Fruit fly (Drosophila melanogaster) S2 (cell line): Measurements from ENCODE around the gene CG32679.

Experiments used
- CG8478 ChIP-seq: fragments of >200 bp; optimal IDR thresholded peaks from 2 replicates; lab custom pipeline; 2018
- CTCF ChIP-seq, 2 experiments: fragments of >200 bp; optimal IDR thresholded peaks; 2 replicates each; lab custom pipeline; 2018

DNA sequence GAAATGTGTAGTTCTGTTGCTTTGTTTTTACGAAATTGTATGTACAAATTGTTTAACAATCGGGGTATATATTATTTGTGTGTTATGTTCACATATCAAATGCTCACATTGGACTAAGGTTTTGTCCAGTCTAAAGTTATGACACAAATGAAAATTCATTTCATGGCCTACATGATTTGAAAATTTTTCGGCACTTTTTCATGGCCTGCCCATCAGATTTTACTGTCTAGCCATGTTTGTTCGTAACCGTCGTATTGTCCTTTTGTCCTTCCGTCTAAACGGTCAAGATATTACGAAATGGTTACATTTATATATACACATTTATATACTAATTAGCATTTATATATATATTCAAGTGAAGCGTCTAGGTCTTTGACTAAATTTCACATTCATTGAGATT, 35.6 kb downstream of the CG32679 start, which contains the start of gene CG15306:
- no peak for TF ChIP-seq CTCF (optimal IDR thresholded peaks at IDR 0.05; lab: Kevin White, UChicago)
- TF ChIP-seq CG8478 (lab: Kevin White, UChicago) = no peak
